Worm (Caenorhabditis elegans): ENCODE data around the gene dlat-1.

dlat-1 gene

DNA sequence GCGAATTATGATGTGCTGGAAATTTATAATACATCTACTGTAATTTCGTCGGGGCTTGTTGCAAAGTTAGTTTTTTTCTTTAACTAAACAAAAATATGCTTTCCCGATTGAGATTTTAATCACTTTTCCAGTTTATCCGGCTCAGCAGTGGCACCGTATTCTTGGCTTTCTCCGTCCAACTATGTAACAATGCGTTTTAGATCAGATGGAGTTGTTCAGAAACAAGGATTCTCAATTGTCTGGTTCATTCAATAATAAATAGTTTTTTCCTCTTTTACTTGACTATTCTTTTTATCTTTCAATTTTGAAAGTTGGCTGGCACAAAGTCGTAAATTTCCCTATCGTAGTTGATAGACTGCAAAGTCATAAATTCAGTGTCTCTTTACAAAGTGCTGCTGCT is 27.0 kb upstream of the dlat-1 start, which contains the start of gene clec-56:
Gene clec-56, plus strand, starts transcription at position 301 of the 400 bp plus-strand sequence.
- no peak for TF ChIP-seq ztf-4 (tag; optimal IDR thresholded peaks at IDR 0.05)

DNA sequence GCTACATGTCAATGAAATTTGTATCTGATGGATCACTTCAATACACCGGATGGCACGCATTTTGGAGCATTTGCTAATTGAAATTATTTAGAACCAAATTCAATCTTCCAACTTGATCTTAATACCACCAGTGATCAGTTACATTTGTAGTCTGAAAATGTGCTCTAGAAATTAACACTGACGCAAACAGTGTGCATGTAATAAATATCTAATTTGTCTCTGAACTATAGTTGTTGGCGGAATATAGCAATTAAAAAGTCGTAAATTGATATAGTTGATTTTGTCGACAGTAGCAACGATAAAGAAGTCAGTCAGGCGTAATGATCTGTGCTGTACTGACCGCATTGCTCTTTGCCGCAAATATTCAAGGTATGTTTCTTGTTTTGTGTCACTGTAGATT is 25.1 kb upstream of the dlat-1 start, which contains the start of gene clec-227:
Gene clec-227, plus strand, starts transcription at position 301 of the 400 bp plus-strand sequence.
- no peak for TF ChIP-seq nhr-6 (tag; optimal IDR thresholded peaks at IDR 0.05)
- no peak for TF ChIP-seq C34F6.9 (tag; optimal IDR thresholded peaks at IDR 0.05)
- TF ChIP-seq F13H6.1 (tag; optimal IDR thresholded peaks at IDR 0.05): no peak
- TF ChIP-seq nhr-237 (tag; optimal IDR thresholded peaks at IDR 0.05): no peak
- no peak for TF ChIP-seq nhr-21 (tag; optimal IDR thresholded peaks at IDR 0.05)
- TF ChIP-seq nhr-23 (tag; optimal IDR thresholded peaks at IDR 0.05): no peak
- no peak for TF ChIP-seq snpc-4 (tag; optimal IDR thresholded peaks at IDR 0.05)
- no peak for TF ChIP-seq lin-13 (GFP tag; optimal IDR thresholded peaks at IDR 0.05)
- TF ChIP-seq elt-3 (tag; optimal IDR thresholded peaks at IDR 0.05): no peak
- TF ChIP-seq elt-1 (tag; optimal IDR thresholded peaks at IDR 0.05): no peak
- no peak for TF ChIP-seq sma-3 (GFP tag; optimal IDR thresholded peaks at IDR 0.05)

DNA sequence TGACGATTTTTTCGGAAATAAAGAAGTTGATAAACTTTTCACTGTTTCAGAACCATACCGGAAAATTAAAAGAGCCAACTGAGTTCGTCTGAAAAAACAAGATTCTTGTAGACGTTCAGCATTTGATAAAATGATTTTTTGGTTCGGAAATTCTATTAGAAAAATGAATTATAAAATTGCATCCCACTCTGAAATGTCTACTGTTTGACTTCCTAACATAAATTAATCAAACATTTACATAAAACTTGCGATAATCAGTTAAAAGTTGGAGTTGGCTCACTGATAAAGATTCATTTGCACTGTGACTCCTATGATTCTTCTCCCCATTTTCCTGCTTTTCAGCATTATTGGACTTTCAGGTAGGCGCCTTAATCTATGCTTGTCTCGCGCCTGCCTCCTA is 21.8 kb upstream of the dlat-1 start, which contains the start of gene clec-57:
Gene clec-57, plus strand, starts transcription at position 301 of the 400 bp plus-strand sequence.
- TF ChIP-seq ZK546.5 (tag; optimal IDR thresholded peaks at IDR 0.05) (no peak), alr-1 (tag; optimal IDR thresholded peaks at IDR 0.05) (no peak), fos-1 (tag; optimal IDR thresholded peaks at IDR 0.05) (no peak), ama-1 (optimal IDR thresholded peaks at IDR 0.05) (no peak), nhr-25 (tag; optimal IDR thresholded peaks at IDR 0.05) (no peak), blmp-1 (tag; optimal IDR thresholded peaks at IDR 0.05; ENCODE audit: insufficient read depth) (no peak), peb-1 (tag; optimal IDR thresholded peaks at IDR 0.05) (no peak), lin-13 (GFP tag; optimal IDR thresholded peaks at IDR 0.05) (no peak), gmeb-1 (tag; optimal IDR thresholded peaks at IDR 0.05) (no peak), ztf-1 (GFP tag; conservative IDR thresholded peaks at IDR 0.05) (no peak), lsy-2 (tag; optimal IDR thresholded peaks at IDR 0.05) (no peak), nhr-10 (tag; optimal IDR thresholded peaks at IDR 0.05) (no peak), mdl-1 (tag; optimal IDR thresholded peaks at IDR 0.05) (no peak), sma-9 (GFP tag; optimal IDR thresholded peaks at IDR 0.05) (no peak), sma-9 (tag; optimal IDR thresholded peaks at IDR 0.05) (no peak), lin-39 (tag; optimal IDR thresholded peaks at IDR 0.05) (no peak), nhr-129 (tag; optimal IDR thresholded peaks at IDR 0.05) (no peak)

DNA sequence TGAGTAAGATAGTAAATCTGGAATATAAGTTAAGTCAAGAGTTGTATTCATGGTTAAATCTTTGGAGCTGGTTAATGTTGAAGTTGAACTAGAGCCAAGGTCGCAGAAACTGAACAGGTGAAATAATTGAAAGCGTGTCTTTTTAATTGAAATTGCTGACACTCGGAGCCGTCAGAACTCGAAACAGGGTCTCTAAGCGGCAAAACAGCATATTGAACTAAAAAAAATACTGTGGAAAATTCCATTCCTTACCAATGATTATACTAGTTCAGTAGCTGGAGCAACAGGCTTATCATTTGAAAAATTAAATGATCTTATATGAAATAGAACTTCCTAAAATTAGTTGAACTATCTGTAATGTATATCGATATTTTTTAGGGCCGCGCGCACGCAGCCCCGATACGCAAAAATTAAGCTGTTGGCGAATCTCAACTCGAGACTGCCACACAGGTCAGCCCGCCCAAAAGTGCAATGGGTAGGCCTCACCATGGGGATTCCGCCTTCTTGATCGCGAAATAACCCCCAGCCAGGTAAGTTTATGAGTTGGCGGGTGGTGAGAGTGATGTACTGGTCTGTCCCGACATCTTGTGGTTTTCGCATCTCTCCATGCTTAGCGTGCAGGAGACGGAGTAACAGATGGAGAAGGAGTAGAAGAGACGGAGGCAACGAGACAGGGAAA is 21.2 kb upstream of the dlat-1 start, which contains the start of gene srz-97:
Gene srz-97, minus strand, starts transcription at position 51 of the 679 bp plus-strand sequence.
- TF ChIP-seq sma-9 (GFP tag; optimal IDR thresholded peaks at IDR 0.05) (peak; percentile 73), sma-9 (tag; optimal IDR thresholded peaks at IDR 0.05) (no peak), nhr-21 (tag; optimal IDR thresholded peaks at IDR 0.05) (peak; percentile 59), zag-1 (tag; optimal IDR thresholded peaks at IDR 0.05) (peak; percentile 16), sem-4 (tag; optimal IDR thresholded peaks at IDR 0.05) (no peak), mab-5 (tag; optimal IDR thresholded peaks at IDR 0.05) (no peak), nhr-12 (tag; optimal IDR thresholded peaks at IDR 0.05) (no peak), lin-11 (tag; optimal IDR thresholded peaks at IDR 0.05) (no peak), nhr-10 (tag; optimal IDR thresholded peaks at IDR 0.05) (no peak), R02D3.7 (tag; optimal IDR thresholded peaks at IDR 0.05) (no peak), nhr-77 (tag; optimal IDR thresholded peaks at IDR 0.05) (no peak), nhr-129 (tag; optimal IDR thresholded peaks at IDR 0.05) (peak; percentile 16), peb-1 (tag; optimal IDR thresholded peaks at IDR 0.05) (no peak), blmp-1 (tag; optimal IDR thresholded peaks at IDR 0.05; ENCODE audit: insufficient read depth) (no peak), aly-2 (tag; optimal IDR thresholded peaks at IDR 0.05) (no peak), egl-27 (tag; optimal IDR thresholded peaks at IDR 0.05) (peak; percentile 20), nhr-23 (tag; optimal IDR thresholded peaks at IDR 0.05) (no peak), fos-1 (tag; optimal IDR thresholded peaks at IDR 0.05) (peak; percentile 13), F13H6.1 (tag; optimal IDR thresholded peaks at IDR 0.05) (peak; percentile 3), skn-1 (tag; optimal IDR thresholded peaks at IDR 0.05) (no peak), gmeb-1 (tag; optimal IDR thresholded peaks at IDR 0.05) (no peak), dmd-4 (tag; optimal IDR thresholded peaks at IDR 0.05) (no peak), unc-39 (tag; optimal IDR thresholded peaks at IDR 0.05) (no peak), elt-3 (tag; optimal IDR thresholded peaks at IDR 0.05) (no peak), snpc-4 (tag; optimal IDR thresholded peaks at IDR 0.05) (peak; percentile 96), unc-62 (GFP tag; optimal IDR thresholded peaks at IDR 0.05) (no peak), crh-2 (tag; optimal IDR thresholded peaks at IDR 0.05) (peak; percentile 40), sma-3 (GFP tag; optimal IDR thresholded peaks at IDR 0.05) (peak; percentile 70), lsy-2 (tag; optimal IDR thresholded peaks at IDR 0.05) (no peak), nhr-11 (tag; optimal IDR thresholded peaks at IDR 0.05) (no peak), unc-55 (GFP tag; optimal IDR thresholded peaks at IDR 0.05) (no peak), ceh-16 (tag; optimal IDR thresholded peaks at IDR 0.05) (peak; percentile 51), ztf-1 (GFP tag; conservative IDR thresholded peaks at IDR 0.05) (no peak), lin-13 (GFP tag; optimal IDR thresholded peaks at IDR 0.05) (peak; percentile 19), nhr-6 (tag; optimal IDR thresholded peaks at IDR 0.05) (no peak), lin-39 (tag; optimal IDR thresholded peaks at IDR 0.05) (no peak), mdl-1 (tag; optimal IDR thresholded peaks at IDR 0.05) (no peak)
